Fruit fly (Drosophila melanogaster) whole organism, embryonic: ENCODE measurements around the gene ND-B18.

Experiments
- Bgb ChIP-seq: fragments of 200-800 bp; sonication (Bioruptor generic); IDR thresholded peaks from 2 replicates; pipeline ENCODE4 v1.3.6; 2022; ENCODE audit warnings: missing biosample characterization, missing genetic modification characterization; ENCODE audit not compliant: partially characterized antibody
- C15 ChIP-seq: fragments of 200-800 bp; sonication (Bioruptor generic); IDR thresholded peaks from 3 replicates; pipeline ENCODE4 v1.3.6; 2022; ENCODE audit warnings: missing biosample characterization, missing genetic modification characterization
- CG10565 ChIP-seq: fragments of 200-800 bp; sonication (Bioruptor generic); optimal IDR thresholded peaks from 3 replicates; lab custom pipeline; 2016; ENCODE audit warnings: missing biosample characterization, mild to moderate bottlenecking, missing genetic modification characterization
- CG11093 ChIP-seq: fragments of 200-800 bp; sonication (Bioruptor generic); IDR thresholded peaks from 3 replicates; pipeline ENCODE4 v1.3.6; 2022; ENCODE audit warnings: missing biosample characterization, missing genetic modification characterization
- CG15601 ChIP-seq: fragments of 200-800 bp; sonication (Bioruptor generic); optimal IDR thresholded peaks from 3 replicates; lab custom pipeline; 2019; ENCODE audit warnings: missing biosample characterization, mild to moderate bottlenecking, missing genetic modification characterization, moderate library complexity
- CG1647 ChIP-seq: fragments of 200-800 bp; sonication (Bioruptor generic); optimal IDR thresholded peaks from 3 replicates; lab custom pipeline; 2016; ENCODE audit warnings: missing biosample characterization, missing genetic modification characterization
- CG18619 ChIP-seq: fragments of 200-800 bp; sonication (Bioruptor generic); optimal IDR thresholded peaks from 3 replicates; lab custom pipeline; 2017; ENCODE audit warnings: missing biosample characterization, mild to moderate bottlenecking, missing genetic modification characterization
- CG18764 ChIP-seq: fragments of 200-800 bp; sonication (Bioruptor generic); optimal IDR thresholded peaks from 3 replicates; lab custom pipeline; 2016; ENCODE audit warnings: missing biosample characterization, missing genetic modification characterization
- CG2889 ChIP-seq: fragments of 200-800 bp; sonication (Bioruptor generic); IDR thresholded peaks from 3 replicates; pipeline ENCODE4 v1.3.6; 2022; ENCODE audit warnings: missing biosample characterization, missing genetic modification characterization
- CG3065 ChIP-seq: fragments of 200-800 bp; sonication (Bioruptor generic); optimal IDR thresholded peaks from 2 replicates; lab custom pipeline; 2016; ENCODE audit warnings: missing biosample characterization, missing genetic modification characterization
- CG3163 ChIP-seq: fragments of 200-800 bp; sonication (Bioruptor generic); optimal IDR thresholded peaks from 3 replicates; lab custom pipeline; 2016; ENCODE audit warnings: missing biosample characterization, missing genetic modification characterization
- CG32767 ChIP-seq: fragments of 200-800 bp; sonication (Bioruptor generic); IDR thresholded peaks from 2 replicates; pipeline ENCODE4 v1.3.6; 2022; ENCODE audit warnings: missing biosample characterization, missing genetic modification characterization
- CG32772 ChIP-seq: fragments of 200-800 bp; sonication (Bioruptor generic); IDR thresholded peaks from 2 replicates; pipeline ENCODE4 v1.3.6; 2022; ENCODE audit warnings: missing biosample characterization, missing genetic modification characterization
- CG34422 ChIP-seq: fragments of 200-800 bp; sonication (Bioruptor generic); IDR thresholded peaks from 3 replicates; pipeline ENCODE4 v1.3.6; 2022; ENCODE audit warnings: missing biosample characterization, missing genetic modification characterization
- CG4404 ChIP-seq: fragments of 200-800 bp; sonication (Bioruptor generic); IDR thresholded peaks from 2 replicates; pipeline ENCODE4 v1.3.6; 2022; ENCODE audit warnings: missing biosample characterization, missing genetic modification characterization
- CG6254 ChIP-seq: fragments of 200-800 bp; sonication (Bioruptor generic); optimal IDR thresholded peaks from 3 replicates; lab custom pipeline; 2017; ENCODE audit warnings: mild to moderate bottlenecking, missing biosample characterization, missing genetic modification reagents, missing genetic modification characterization
- CG6854 ChIP-seq: fragments of 200-800 bp; sonication (Bioruptor generic); optimal IDR thresholded peaks from 3 replicates; lab custom pipeline; 2017; ENCODE audit warnings: missing biosample characterization, mild to moderate bottlenecking, missing genetic modification characterization
- CG7839 ChIP-seq: fragments of 200-800 bp; sonication (Bioruptor generic); optimal IDR thresholded peaks from 3 replicates; lab custom pipeline; 2018; ENCODE audit warnings: missing biosample characterization, mild to moderate bottlenecking, missing genetic modification characterization, moderate library complexity
- CG7963 ChIP-seq: fragments of 200-800 bp; sonication (Bioruptor generic); IDR thresholded peaks from 3 replicates; pipeline ENCODE4 v1.3.6; 2022; ENCODE audit warnings: missing biosample characterization, missing genetic modification characterization; ENCODE audit not compliant: partially characterized antibody
- CG7987 ChIP-seq: fragments of 200-800 bp; sonication (Bioruptor generic); optimal IDR thresholded peaks from 2 replicates; lab custom pipeline; 2018; ENCODE audit warnings: missing biosample characterization, mild to moderate bottlenecking, missing genetic modification characterization, moderate library complexity
- CG9727 ChIP-seq: fragments of 200-800 bp; sonication (Bioruptor generic); optimal IDR thresholded peaks from 3 replicates; lab custom pipeline; 2017; ENCODE audit warnings: missing biosample characterization, mild to moderate bottlenecking, missing genetic modification characterization
- D19B ChIP-seq: fragments of 200-800 bp; sonication (Bioruptor generic); optimal IDR thresholded peaks from 2 replicates; lab custom pipeline; 2017; ENCODE audit warnings: missing biosample characterization, mild to moderate bottlenecking, missing genetic modification characterization
- Deaf1 ChIP-seq: fragments of 200-800 bp; optimal IDR thresholded peaks from 3 replicates; lab custom pipeline; 2019; ENCODE audit warnings: missing biosample characterization, mild to moderate bottlenecking, missing genetic modification characterization, moderate library complexity
- Eip74EF ChIP-seq, 2 experiments: fragments of 200-800 bp in 1 of 2; fragments of >200 bp in 1 of 2; sonication (Bioruptor generic) in 1 of 2; optimal IDR thresholded peaks; 2 replicates each; lab custom pipeline; 2017 to 2019; ENCODE audit warnings: missing biosample characterization in 2 of 2, missing genetic modification characterization in 2 of 2, mild to moderate bottlenecking in 1 of 2, moderate library complexity in 1 of 2
- Elba2 ChIP-seq: fragments of 200-800 bp; sonication (Bioruptor generic); optimal IDR thresholded peaks from 3 replicates; lab custom pipeline; 2016; ENCODE audit warnings: missing biosample characterization, missing genetic modification characterization
- GATAe ChIP-seq: fragments of 200-800 bp; sonication (Bioruptor generic); conservative IDR thresholded peaks from 2 replicates; pipeline ENCODE4 v1.3.6; 2022; ENCODE audit warnings: missing biosample characterization, missing genetic modification characterization
- H2.0 ChIP-seq: fragments of 200-800 bp; sonication (Bioruptor generic); IDR thresholded peaks from 2 replicates; pipeline ENCODE4 v1.3.6; 2022; ENCODE audit warnings: missing biosample characterization, missing genetic modification characterization
- HLHmδ ChIP-seq: fragments of 200-800 bp; sonication (Bioruptor generic); optimal IDR thresholded peaks from 2 replicates; lab custom pipeline; 2018; ENCODE audit warnings: missing biosample characterization, mild to moderate bottlenecking, missing genetic modification characterization, moderate library complexity
- Hand ChIP-seq: fragments of 200-800 bp; sonication (Bioruptor generic); optimal IDR thresholded peaks from 2 replicates; lab custom pipeline; 2017; ENCODE audit warnings: mild to moderate bottlenecking, missing biosample characterization, missing genetic modification reagents, missing genetic modification characterization
- HmgZ ChIP-seq: fragments of 200-800 bp; sonication (Bioruptor generic); optimal IDR thresholded peaks from 2 replicates; lab custom pipeline; 2018; ENCODE audit warnings: missing biosample characterization, mild to moderate bottlenecking, missing genetic modification characterization
- Meics ChIP-seq: fragments of 200-800 bp; sonication (Bioruptor generic); optimal IDR thresholded peaks from 2 replicates; lab custom pipeline; 2017; ENCODE audit warnings: missing biosample characterization, mild to moderate bottlenecking, missing genetic modification characterization
- NC2β ChIP-seq: fragments of 200-800 bp; sonication (Bioruptor generic); optimal IDR thresholded peaks from 2 replicates; lab custom pipeline; 2016; ENCODE audit warnings: missing biosample characterization, missing genetic modification characterization
- Sox102F ChIP-seq: fragments of 200-800 bp; sonication (Bioruptor generic); optimal IDR thresholded peaks from 2 replicates; lab custom pipeline; 2018; ENCODE audit warnings: missing biosample characterization, mild to moderate bottlenecking, missing genetic modification characterization, moderate library complexity
- ab ChIP-seq: fragments of 200-800 bp; sonication (Bioruptor generic); optimal IDR thresholded peaks from 2 replicates; lab custom pipeline; 2016; ENCODE audit warnings: missing biosample characterization, missing genetic modification characterization
- bcd ChIP-seq: fragments of 200-800 bp; sonication (Bioruptor generic); optimal IDR thresholded peaks from 2 replicates; lab custom pipeline; 2017; ENCODE audit warnings: missing biosample characterization, mild to moderate bottlenecking, missing genetic modification characterization
- dati ChIP-seq: fragments of 200-800 bp; sonication (Bioruptor generic); IDR thresholded peaks from 2 replicates; pipeline ENCODE4 v1.3.6; 2022; ENCODE audit warnings: missing biosample characterization, missing genetic modification characterization
- disco-r ChIP-seq: fragments of 200-800 bp; sonication (Bioruptor generic); optimal IDR thresholded peaks from 2 replicates; lab custom pipeline; 2016; ENCODE audit warnings: missing biosample characterization, missing genetic modification characterization
- ewg ChIP-seq: fragments of 200-800 bp; sonication (Bioruptor generic); optimal IDR thresholded peaks from 3 replicates; lab custom pipeline; 2017; ENCODE audit warnings: mild to moderate bottlenecking, missing biosample characterization, missing genetic modification reagents, missing genetic modification characterization
- fd102C ChIP-seq: fragments of 200-800 bp; sonication (Bioruptor generic); optimal IDR thresholded peaks from 2 replicates; lab custom pipeline; 2018; ENCODE audit warnings: missing biosample characterization, mild to moderate bottlenecking, missing genetic modification characterization, moderate library complexity
- gsb ChIP-seq: fragments of 200-800 bp; sonication (Bioruptor generic); IDR thresholded peaks from 2 replicates; pipeline ENCODE4 v1.3.6; 2022; ENCODE audit warnings: missing biosample characterization, missing genetic modification characterization
- ind ChIP-seq: fragments of 200-800 bp; sonication (Bioruptor generic); optimal IDR thresholded peaks from 3 replicates; lab custom pipeline; 2016; ENCODE audit warnings: missing biosample characterization, missing genetic modification characterization
- oc ChIP-seq: fragments of 200-800 bp; sonication (Bioruptor generic); optimal IDR thresholded peaks from 2 replicates; lab custom pipeline; 2018; ENCODE audit warnings: missing biosample characterization, mild to moderate bottlenecking, missing genetic modification characterization, moderate library complexity
- otp ChIP-seq: fragments of 200-800 bp; sonication (Bioruptor generic); IDR thresholded peaks from 3 replicates; pipeline ENCODE4, ENCODE4 v1.3.6; 2022; ENCODE audit warnings: missing biosample characterization, missing genetic modification characterization
- p53 ChIP-seq: fragments of 200-800 bp; sonication (Bioruptor generic); optimal IDR thresholded peaks from 2 replicates; lab custom pipeline; 2016; ENCODE audit warnings: missing biosample characterization, missing genetic modification characterization
- peb ChIP-seq: fragments of 200-800 bp; sonication (Bioruptor generic); IDR thresholded peaks from 2 replicates; pipeline ENCODE4 v1.3.6; 2022; ENCODE audit warnings: missing biosample characterization, missing genetic modification characterization
- run ChIP-seq: fragments of 200-800 bp; sonication (Bioruptor generic); optimal IDR thresholded peaks from 3 replicates; lab custom pipeline; 2018; ENCODE audit warnings: missing biosample characterization, mild to moderate bottlenecking, missing genetic modification characterization
- schlank ChIP-seq: fragments of 200-800 bp; sonication (Bioruptor generic); optimal IDR thresholded peaks from 2 replicates; lab custom pipeline; 2018; ENCODE audit warnings: missing biosample characterization, mild to moderate bottlenecking, missing genetic modification characterization
- tap ChIP-seq: fragments of 200-800 bp; optimal IDR thresholded peaks from 3 replicates; lab custom pipeline; 2019; ENCODE audit warnings: missing biosample characterization, mild to moderate bottlenecking, missing genetic modification characterization, moderate library complexity
- vnd ChIP-seq: fragments of 200-800 bp; sonication (Bioruptor generic); IDR thresholded peaks from 3 replicates; pipeline ENCODE4 v1.3.6; 2022; ENCODE audit warnings: missing biosample characterization, missing genetic modification characterization; ENCODE audit not compliant: partially characterized antibody

The ND-B18 gene

dm6 chrX:15043013-15043699 is 20.4 kb upstream of the ND-B18 start (continued):
- TF ChIP-seq Deaf1, result no peak
- TF ChIP-seq H2.0 (GFP tag; lab: Robert Waterston, UW), result peak; percentile 27; the same call in 1 of the 2 replicates
- peak; percentile 67 for TF ChIP-seq CG6854 (GFP tag; lab: Kevin White, UChicago)
- TF ChIP-seq gsb (GFP tag; lab: Robert Waterston, UW), result no peak
- TF ChIP-seq CG3163 (GFP tag; lab: Kevin White, UChicago), result peak; percentile 72
- TF ChIP-seq bcd, result peak; percentile 79
- peak; percentile 85 for TF ChIP-seq Meics (GFP tag; lab: Kevin White, UChicago)
- peak; percentile 77 for TF ChIP-seq ewg (GFP tag; lab: Kevin White, UChicago)
- peak; percentile 48; the same call in 1 of the 3 replicates for TF ChIP-seq CG11093 (GFP tag; lab: Robert Waterston, UW)
- no peak for TF ChIP-seq Bgb
- TF ChIP-seq disco-r (GFP tag; lab: Kevin White, UChicago), result peak; percentile 21
- peak; percentile 91 for TF ChIP-seq HLHmδ (GFP tag; lab: Kevin White, UChicago)
- TF ChIP-seq run (tag; lab: Kevin White, UChicago), result peak; percentile 75
- TF ChIP-seq CG7987, result peak; percentile 95
- peak; percentile 23 for TF ChIP-seq ab (GFP tag; lab: Kevin White, UChicago)
- TF ChIP-seq CG6254, result peak; percentile 84
- peak; percentile 90 for TF ChIP-seq otp (GFP tag; lab: Robert Waterston, UW)
- TF ChIP-seq CG7839 (tag; lab: Kevin White, UChicago), result peak; percentile 36
- no peak for TF ChIP-seq ind
- peak; percentile 55; the same call in 1 of the 2 replicates for TF ChIP-seq dati (GFP tag; lab: Robert Waterston, UW)
- peak; percentile 81 for TF ChIP-seq schlank (tag; lab: Kevin White, UChicago)
- peak; percentile 55 for TF ChIP-seq peb (GFP tag; lab: Robert Waterston, UW)
- TF ChIP-seq CG1647 (GFP tag; lab: Kevin White, UChicago), result peak; percentile 89
- peak; percentile 16 for TF ChIP-seq CG3065 (GFP tag; lab: Kevin White, UChicago)
- TF ChIP-seq CG4404 (GFP tag; lab: Robert Waterston, UW), result no peak
- no peak for TF ChIP-seq fd102C (GFP tag; lab: Kevin White, UChicago)
- TF ChIP-seq oc (tag; lab: Kevin White, UChicago), result peak; percentile 88
- TF ChIP-seq CG10565, result peak; percentile 55
- peak; percentile 79 for TF ChIP-seq HmgZ (tag; lab: Kevin White, UChicago)
- peak; percentile 36; the same call in 1 of the 3 replicates for TF ChIP-seq CG34422
- peak; percentile 88 for TF ChIP-seq NC2β (GFP tag; lab: Kevin White, UChicago)
- no peak for TF ChIP-seq CG7963
- TF ChIP-seq D19B (GFP tag; lab: Kevin White, UChicago), result peak; percentile 15
- peak; percentile 74 for TF ChIP-seq Sox102F (GFP tag; lab: Kevin White, UChicago)
- peak; percentile 85 for TF ChIP-seq tap
- peak; percentile 51 for TF ChIP-seq p53 (GFP tag; lab: Kevin White, UChicago)
- TF ChIP-seq CG9727, result peak; percentile 79
- peak; percentile 78 for TF ChIP-seq CG18764 (GFP tag; lab: Kevin White, UChicago)
- peak; percentile 94 for TF ChIP-seq CG15601
- TF ChIP-seq CG32772, result no peak
- peak; percentile 60 for TF ChIP-seq CG32767 (GFP tag; lab: Robert Waterston, UW)
- TF ChIP-seq C15, result no peak
- peak in 1 of 2 experiments; percentile 81 for TF ChIP-seq Eip74EF (GFP tag; optimal IDR thresholded peaks at IDR 0.05; lab: Kevin White, UChicago)
- TF ChIP-seq Elba2, result no peak
- peak; percentile 89 for TF ChIP-seq CG18619
- no peak for TF ChIP-seq vnd (GFP tag; lab: Robert Waterston, UW)
- TF ChIP-seq GATAe (GFP tag; lab: Robert Waterston, UW), result no peak
- TF ChIP-seq Hand, result peak; percentile 55
- no peak for TF ChIP-seq CG2889
